Worm (Caenorhabditis elegans) whole organism, late embryonic: ENCODE results near the gene nhr-239.
"Not testable (repeated sequence)": the region's sequence is repeated elsewhere in the genome, so short reads cannot be mapped to it uniquely, and the experiment has no call there.

Experiments
- K02D7.2 ChIP-seq: sonication (generic microtip); optimal IDR thresholded peaks from 2 replicates; lab custom pipeline; 2017; ENCODE audit warnings: mild to moderate bottlenecking, missing genetic modification characterization, missing compliant biosample characterization
- ama-1 ChIP-seq: fragments of 150-350 bp; optimal IDR thresholded peaks from 2 replicates; lab custom pipeline; 2014
- ceh-2 ChIP-seq: sonication (generic microtip); optimal IDR thresholded peaks from 2 replicates; lab custom pipeline; 2016; ENCODE audit warnings: missing genotype, missing genetic modification characterization, missing compliant biosample characterization
- dmd-4 ChIP-seq: sonication (generic microtip); optimal IDR thresholded peaks from 2 replicates; lab custom pipeline; 2016; ENCODE audit warnings: borderline replicate concordance, missing genetic modification characterization, missing compliant biosample characterization
- elt-4 ChIP-seq: sonication (generic microtip); optimal IDR thresholded peaks from 2 replicates; lab custom pipeline; 2016; ENCODE audit warnings: missing genetic modification characterization, missing compliant biosample characterization
- fax-1 ChIP-seq: sonication (generic microtip); optimal IDR thresholded peaks from 2 replicates; lab custom pipeline; 2016; ENCODE audit warnings: missing genotype, missing genetic modification characterization, missing compliant biosample characterization
- fkh-10 ChIP-seq: fragments of 150-350 bp; optimal IDR thresholded peaks from 2 replicates; lab custom pipeline; 2014; ENCODE audit warnings: missing biosample characterization, missing genetic modification reagents, missing genetic modification characterization
- hlh-8 ChIP-seq: sonication (generic microtip); optimal IDR thresholded peaks from 2 replicates; lab custom pipeline; 2016; ENCODE audit warnings: missing genotype, missing genetic modification characterization, missing compliant biosample characterization
- mec-3 ChIP-seq: sonication (generic microtip); optimal IDR thresholded peaks from 2 replicates; lab custom pipeline; 2016; ENCODE audit warnings: borderline replicate concordance, missing genetic modification characterization, missing compliant biosample characterization
- nhr-11 ChIP-seq: fragments of 150-350 bp; optimal IDR thresholded peaks from 2 replicates; lab custom pipeline; 2014; ENCODE audit warnings: missing biosample characterization, missing genetic modification characterization
- nhr-232 ChIP-seq: sonication (generic microtip); optimal IDR thresholded peaks from 2 replicates; lab custom pipeline; 2016; ENCODE audit warnings: missing genetic modification characterization, missing compliant biosample characterization
- pha-2 ChIP-seq: sonication (generic microtip); optimal IDR thresholded peaks from 2 replicates; lab custom pipeline; 2017; ENCODE audit warnings: mild to moderate bottlenecking, missing genetic modification characterization, missing compliant biosample characterization
- pqm-1 ChIP-seq: sonication (generic microtip); optimal IDR thresholded peaks from 2 replicates; lab custom pipeline; 2016; ENCODE audit warnings: missing genetic modification characterization, missing compliant biosample characterization
- sdc-2 ChIP-seq: sonication (generic microtip); optimal IDR thresholded peaks from 2 replicates; lab custom pipeline; 2016; ENCODE audit warnings: missing genotype, missing genetic modification characterization, missing compliant biosample characterization
- tbx-7 ChIP-seq: sonication (generic microtip); optimal IDR thresholded peaks from 2 replicates; lab custom pipeline; 2016; ENCODE audit warnings: missing genotype, missing genetic modification characterization, missing compliant biosample characterization

The nhr-239 gene

ce11 chrIII:2603671-2604070 lies 42.2 kb downstream of the nhr-239 start, which contains the start of gene Y71H2B.11:
Y71H2B.11 (plus strand) TSS chrIII:2603971.
- no peak for TF ChIP-seq fkh-10 (GFP tag; lab: Kevin White, UChicago)
- TF ChIP-seq sdc-2 (tag; lab: Kevin White, UChicago), result no peak
- TF ChIP-seq fax-1 (tag; lab: Kevin White, UChicago), result no peak
- no peak for TF ChIP-seq tbx-7 (tag; lab: Kevin White, UChicago)
- TF ChIP-seq ceh-2 (tag; lab: Kevin White, UChicago), result no peak
- no peak for TF ChIP-seq ama-1 (lab: Kevin White, UChicago)
- TF ChIP-seq elt-4, result no peak
- TF ChIP-seq pqm-1 (tag; lab: Kevin White, UChicago), result no peak
- TF ChIP-seq K02D7.2 (tag; lab: Kevin White, UChicago), result no peak
- no peak for TF ChIP-seq hlh-8 (tag; lab: Kevin White, UChicago)
- TF ChIP-seq dmd-4 (tag; lab: Kevin White, UChicago), result no peak
- no peak for TF ChIP-seq nhr-232 (tag; lab: Kevin White, UChicago)

DNA sequence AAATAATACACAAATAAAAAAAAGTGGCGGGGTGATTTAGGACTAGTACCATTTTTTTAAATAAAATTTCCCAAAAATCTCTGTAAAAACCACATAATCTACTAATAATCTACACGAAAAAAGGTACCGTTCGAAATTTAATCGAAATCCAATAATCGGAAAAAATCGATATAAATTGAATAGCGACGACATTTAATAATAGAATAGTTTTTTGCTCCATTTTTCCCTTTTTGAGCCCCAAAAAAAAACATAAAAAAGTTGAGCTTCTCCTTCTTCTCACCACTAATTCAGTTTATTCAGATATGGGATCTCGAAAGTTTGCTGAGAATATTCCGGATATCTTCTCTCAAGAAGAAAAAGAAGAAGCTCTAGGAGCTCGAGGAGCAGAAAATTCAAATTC lies 46.2 kb downstream of the nhr-239 start, which contains the start of gene Y71H2B.5:
Gene Y71H2B.5, plus strand, starts transcription at position 301 of the 400 bp plus-strand sequence.
- TF ChIP-seq mec-3; nhr-11 (tag; lab: Kevin White, UChicago); pha-2 (tag; lab: Kevin White, UChicago): not testable (repeated sequence)
